Worm (Caenorhabditis elegans) whole organism, L4 larva: Measurements from ENCODE around the gene appg-2.

ENCODE experiments used
- F10B5.3 ChIP-seq: sonication (generic microtip); optimal IDR thresholded peaks from 2 replicates; lab custom pipeline; 2016; ENCODE audit warnings: mild to moderate bottlenecking, missing genetic modification characterization, missing compliant biosample characterization
- T20F7.1 ChIP-seq: fragments of 200-800 bp; sonication (Bioruptor generic); optimal IDR thresholded peaks from 2 replicates; lab custom pipeline; 2018; ENCODE audit warnings: mild to moderate bottlenecking, missing genetic modification characterization, missing compliant biosample characterization
- Y105C5A.15 ChIP-seq: fragments of 200-800 bp; sonication (Bioruptor generic); IDR thresholded peaks from 2 replicates; pipeline ENCODE4 v1.3.6; 2022; ENCODE audit warnings: missing genetic modification characterization, missing compliant biosample characterization
- Y5F2A.4 ChIP-seq: fragments of 200-800 bp; sonication (Bioruptor generic); optimal IDR thresholded peaks from 2 replicates; lab custom pipeline; 2018; ENCODE audit warnings: mild to moderate bottlenecking, missing genetic modification characterization, missing compliant biosample characterization
- ZK337.2 ChIP-seq: fragments of 200-800 bp; sonication (Bioruptor generic); IDR thresholded peaks from 2 replicates; pipeline ENCODE4 v1.3.6; 2022; ENCODE audit warnings: missing genetic modification reagents, missing genetic modification characterization, missing compliant biosample characterization
- aha-1 ChIP-seq: fragments of 150-350 bp; peaks from one replicate; lab custom pipeline; 2014; ENCODE audit warnings: missing biosample characterization, missing genetic modification characterization
- aly-2 ChIP-seq: sonication (generic microtip); optimal IDR thresholded peaks from 2 replicates; lab custom pipeline; 2018; ENCODE audit warnings: missing biosample characterization, missing genetic modification characterization
- ceh-32 ChIP-seq: sonication (generic microtip); optimal IDR thresholded peaks from 2 replicates; lab custom pipeline; 2016; ENCODE audit warnings: mild to moderate bottlenecking, missing genetic modification characterization, missing compliant biosample characterization; ENCODE audit not compliant: poor library complexity
- ceh-44 ChIP-seq: fragments of 200-800 bp; sonication (Bioruptor generic); IDR thresholded peaks from 2 replicates; pipeline ENCODE4 v1.3.6; 2022; ENCODE audit warnings: missing genetic modification reagents, missing genetic modification characterization, missing compliant biosample characterization
- cey-2 ChIP-seq: sonication (generic microtip); optimal IDR thresholded peaks from 3 replicates; lab custom pipeline; 2017; ENCODE audit warnings: missing genetic modification characterization, mild to moderate bottlenecking, missing compliant biosample characterization, antibody characterized with exemption, borderline replicate concordance; ENCODE audit not compliant: insufficient read depth
- ctbp-1 ChIP-seq: fragments of 200-800 bp; sonication (Bioruptor generic); IDR thresholded peaks from 2 replicates; pipeline ENCODE4 v1.3.6; 2022; ENCODE audit warnings: missing genetic modification reagents, missing genetic modification characterization, missing compliant biosample characterization
- daf-16 ChIP-seq, 3 experiments: sonication (generic microtip); optimal IDR thresholded peaks; 2 replicates each; lab custom pipeline; 2016 to 2017; ENCODE audit warnings: missing genetic modification characterization in 3 of 3, missing genetic modification reagents in 3 of 3, mild to moderate bottlenecking in 2 of 3, missing compliant biosample characterization in 2 of 3, missing biosample characterization in 1 of 3, moderate library complexity in 1 of 3
- dmd-9 ChIP-seq: fragments of 200-800 bp; sonication (Bioruptor generic); IDR thresholded peaks from 2 replicates; pipeline ENCODE4 v1.3.6; 2022; ENCODE audit warnings: missing genetic modification reagents, missing genetic modification characterization, missing compliant biosample characterization
- duxl-1 ChIP-seq: sonication (generic microtip); optimal IDR thresholded peaks from 2 replicates; lab custom pipeline; 2016; ENCODE audit warnings: mild to moderate bottlenecking, missing genetic modification characterization, moderate library complexity, missing compliant biosample characterization; ENCODE audit not compliant: poor library complexity
- dve-1 ChIP-seq: sonication (generic microtip); optimal IDR thresholded peaks from 2 replicates; lab custom pipeline; 2017; ENCODE audit warnings: antibody characterized with exemption, mild to moderate bottlenecking, missing genetic modification characterization, missing compliant biosample characterization; ENCODE audit not compliant: insufficient read depth
- egl-27 ChIP-seq: sonication (generic microtip); optimal IDR thresholded peaks from 3 replicates; lab custom pipeline; 2017; ENCODE audit warnings: missing biosample characterization, missing genetic modification reagents, missing genetic modification characterization
- egl-43 ChIP-seq: fragments of 200-800 bp; sonication (Bioruptor generic); IDR thresholded peaks from 2 replicates; pipeline ENCODE4 v1.3.6; 2022; ENCODE audit warnings: missing genetic modification reagents, missing genetic modification characterization, missing compliant biosample characterization
- fkh-10 ChIP-seq: fragments of 150-350 bp; optimal IDR thresholded peaks from 2 replicates; lab custom pipeline; 2014; ENCODE audit warnings: missing biosample characterization, missing genetic modification reagents, missing genetic modification characterization
- gei-8 ChIP-seq: fragments of 200-800 bp; sonication (Bioruptor generic); optimal IDR thresholded peaks from 2 replicates; lab custom pipeline; 2018; ENCODE audit warnings: mild to moderate bottlenecking, missing genetic modification characterization, missing compliant biosample characterization
- hlh-11 ChIP-seq: fragments of 200-800 bp; sonication (Bioruptor generic); optimal IDR thresholded peaks from 2 replicates; lab custom pipeline; 2018; ENCODE audit warnings: mild to moderate bottlenecking, missing genetic modification characterization, missing compliant biosample characterization
- lin-29 ChIP-seq: fragments of 200-800 bp; sonication (Bioruptor generic); IDR thresholded peaks from 2 replicates; pipeline ENCODE4 v1.3.6; 2022; ENCODE audit warnings: missing genetic modification reagents, missing genetic modification characterization, missing compliant biosample characterization
- madf-5 ChIP-seq, 2 experiments: fragments of 200-800 bp; sonication (Bioruptor generic); IDR thresholded peaks; 2 replicates each; pipeline ENCODE4 v1.3.6; 2022; ENCODE audit warnings: missing compliant biosample characterization in 2 of 2, missing genetic modification characterization in 2 of 2
- mxl-2 ChIP-seq: fragments of 200-800 bp; sonication (Bioruptor generic); conservative IDR thresholded peaks from 2 replicates; pipeline ENCODE4 v1.3.6; 2022; ENCODE audit warnings: missing genetic modification reagents, missing genetic modification characterization, missing compliant biosample characterization
- nhr-11 ChIP-seq: fragments of 150-350 bp; optimal IDR thresholded peaks from 2 replicates; lab custom pipeline; 2014; ENCODE audit warnings: missing biosample characterization, missing genetic modification characterization
- nhr-25 ChIP-seq: sonication (generic microtip); optimal IDR thresholded peaks from 2 replicates; lab custom pipeline; 2017; ENCODE audit warnings: missing genetic modification characterization, mild to moderate bottlenecking, missing compliant biosample characterization, antibody characterized with exemption, moderate library complexity, borderline replicate concordance; ENCODE audit not compliant: insufficient read depth
- pqm-1 ChIP-seq: sonication (generic microtip); optimal IDR thresholded peaks from 2 replicates; lab custom pipeline; 2017; ENCODE audit warnings: missing biosample characterization, missing genetic modification characterization
- saeg-2 ChIP-seq: fragments of 200-800 bp; sonication (Bioruptor generic); IDR thresholded peaks from 2 replicates; pipeline ENCODE4 v1.3.6; 2022; ENCODE audit warnings: missing genetic modification reagents, missing genetic modification characterization, missing compliant biosample characterization
- snpc-1.2 ChIP-seq: fragments of 200-800 bp; sonication (Bioruptor generic); IDR thresholded peaks from 2 replicates; pipeline ENCODE4 v1.3.6; 2022; ENCODE audit warnings: missing genetic modification reagents, missing genetic modification characterization, missing compliant biosample characterization
- snpc-4 ChIP-seq: fragments of 150-350 bp; optimal IDR thresholded peaks from 2 replicates; lab custom pipeline; 2014; ENCODE audit warnings: missing biosample characterization, missing genetic modification characterization
- spr-1 ChIP-seq: sonication (generic microtip); optimal IDR thresholded peaks from 2 replicates; lab custom pipeline; 2016; ENCODE audit warnings: mild to moderate bottlenecking, missing genetic modification characterization, missing compliant biosample characterization
- unc-62 ChIP-seq, 3 experiments: fragments of 150-350 bp in 1 of 3; sonication (generic microtip); optimal IDR thresholded peaks in 2 of 3; peaks in 1 of 3; 1 replicate in 1 of 3; 2 replicates in 2 of 3; lab custom pipeline; 2014 to 2017; ENCODE audit warnings: missing biosample characterization in 3 of 3, missing genetic modification characterization in 3 of 3, missing genetic modification reagents in 3 of 3, missing genotype in 1 of 3
- vab-7 ChIP-seq: fragments of 200-800 bp; sonication (Bioruptor generic); IDR thresholded peaks from 2 replicates; pipeline ENCODE4 v1.3.6; 2022; ENCODE audit warnings: missing genetic modification reagents, missing genetic modification characterization, missing compliant biosample characterization
- zfp-2 ChIP-seq: sonication (generic microtip); optimal IDR thresholded peaks from 2 replicates; lab custom pipeline; 2016; ENCODE audit warnings: mild to moderate bottlenecking, missing genetic modification characterization, missing compliant biosample characterization
- zip-11 ChIP-seq: fragments of 200-800 bp; sonication (Bioruptor generic); IDR thresholded peaks from 2 replicates; pipeline ENCODE4 v1.3.6; 2022; ENCODE audit warnings: missing genetic modification characterization, missing compliant biosample characterization

appg-2 gene

DNA sequence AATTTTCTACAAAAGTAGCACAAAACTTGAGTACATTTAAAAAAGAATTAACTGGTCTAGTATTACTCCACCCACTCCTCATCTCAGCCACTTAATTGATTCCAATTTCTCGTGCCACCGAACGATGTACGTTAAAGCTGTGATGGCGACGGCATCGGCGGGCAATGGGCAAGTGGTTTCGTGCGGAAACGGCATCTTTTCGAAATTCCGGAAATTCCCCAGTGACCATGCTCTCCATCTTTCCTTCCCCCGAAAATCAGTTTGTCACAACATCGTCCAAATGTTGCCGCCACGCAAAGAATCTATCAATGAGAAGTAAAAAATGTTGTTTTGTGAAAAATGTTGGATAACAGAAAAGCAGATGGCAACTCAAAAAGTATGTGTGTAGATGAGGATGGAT lies 32.0 kb downstream of the appg-2 start:
- TF ChIP-seq aha-1 (tag; lab: Kevin White, UChicago) (peak; percentile 94), saeg-2 (no peak)

- TF ChIP-seq snpc-4 (tag; lab: Kevin White, UChicago) (no peak), Y5F2A.4 (GFP tag; lab: Kevin White, UChicago) (no peak), vab-7 (GFP tag; lab: Robert Waterston, UW) (no peak), spr-1 (tag; lab: Kevin White, UChicago) (no peak), snpc-1.2 (no peak), nhr-25 (tag; lab: Kevin White, UChicago) (no peak), unc-62 (GFP tag; optimal IDR thresholded peaks at IDR 0.05 in 1 of 2; lab: Kevin White, UChicago) (peak in 1 of 2 experiments; percentile 35), unc-62 (tag; optimal IDR thresholded peaks at IDR 0.05; lab: Kevin White, UChicago) (no peak), T20F7.1 (GFP tag; lab: Kevin White, UChicago) (no peak), ZK337.2 (no peak), ceh-44 (GFP tag; lab: Robert Waterston, UW) (no peak), Y105C5A.15 (GFP tag; lab: Robert Waterston, UW) (no peak), ceh-32 (tag; lab: Kevin White, UChicago) (no peak), mxl-2 (no peak), madf-5 (GFP tag; IDR thresholded peaks at IDR 0.05; lab: Robert Waterston, UW) (no peak), ctbp-1 (GFP tag; lab: Robert Waterston, UW) (no peak), fkh-10 (GFP tag; lab: Kevin White, UChicago) (peak; percentile 76), lin-29 (GFP tag; lab: Robert Waterston, UW) (no peak)
These were observed 34.9 kb downstream of the appg-2 start, which contains the start of gene F46C5.4 for ce11 chrII:8835857-8836256. F46C5.4 (plus strand) TSS chrII:8836078.

DNA sequence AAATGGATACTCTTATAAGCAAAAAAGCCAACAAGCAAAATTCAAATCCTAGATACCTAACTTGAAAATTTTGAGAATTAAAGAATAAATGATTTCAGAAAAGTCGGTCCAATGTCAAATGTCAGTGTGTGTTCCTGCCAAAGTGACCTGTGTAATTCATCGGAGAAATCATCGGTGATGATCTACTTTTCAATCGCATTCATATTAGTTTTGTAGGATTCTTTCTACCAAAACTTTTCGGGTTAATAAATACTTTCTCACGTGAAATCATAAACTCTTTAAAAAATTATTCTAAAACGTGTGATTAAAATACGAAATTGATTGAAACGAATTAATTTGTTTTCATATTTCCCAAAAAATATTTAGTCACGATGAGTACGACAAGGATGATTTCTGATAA lies 38.1 kb downstream of the appg-2 start, which contains the start of gene F46C5.7:
F46C5.7 (plus strand) TSS at position 301 of the 400 bp plus-strand sequence.
- TF ChIP-seq zip-11 (GFP tag; lab: Robert Waterston, UW) (no peak), gei-8 (GFP tag; lab: Kevin White, UChicago) (no peak), T20F7.1 (GFP tag; lab: Kevin White, UChicago) (no peak), nhr-25 (tag; lab: Kevin White, UChicago) (no peak), mxl-2 (no peak)

DNA sequence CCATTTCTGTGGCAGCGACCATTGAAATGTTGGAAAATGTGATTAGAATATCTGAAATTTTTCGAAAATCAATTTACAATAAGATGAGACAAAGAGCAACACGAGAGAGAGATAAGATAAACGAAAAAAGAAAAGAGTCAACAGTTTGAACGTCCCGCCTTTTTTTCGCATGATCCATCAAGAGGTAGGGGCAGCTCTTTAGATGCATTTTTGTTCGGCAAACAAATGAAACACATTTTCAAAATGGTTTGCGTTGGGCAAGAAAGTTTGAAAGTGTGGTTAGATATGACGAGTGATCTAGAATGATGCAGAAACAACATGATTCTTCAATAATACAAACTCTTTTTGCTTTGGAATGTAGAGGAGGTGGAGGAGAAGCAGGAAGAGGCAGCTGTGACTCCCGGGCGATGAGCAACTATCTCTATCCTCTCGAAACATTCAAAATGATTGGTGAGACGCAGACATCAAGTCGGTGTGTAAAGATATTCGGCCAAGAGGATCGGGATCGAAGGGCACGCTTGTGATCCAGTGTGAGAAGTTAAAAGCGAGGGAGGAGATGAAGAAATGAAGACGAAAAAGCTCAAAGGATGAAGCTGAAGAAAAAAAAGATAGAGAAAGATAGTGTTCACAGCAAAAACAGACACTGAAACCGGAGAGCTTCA lies 43.7 kb downstream of the appg-2 start, which contains the start of gene F46C5.6:
F46C5.6 (minus strand) TSS at position 51 of the 662 bp plus-strand sequence.
- no peak for TF ChIP-seq nhr-25 (tag; lab: Kevin White, UChicago)
- TF ChIP-seq cey-2 (tag; lab: Kevin White, UChicago): no peak
- no peak for TF ChIP-seq dmd-9 (GFP tag; lab: Robert Waterston, UW)
- TF ChIP-seq aly-2 (tag; lab: Kevin White, UChicago): no peak
- TF ChIP-seq Y105C5A.15 (GFP tag; lab: Robert Waterston, UW): no peak
- TF ChIP-seq unc-62 (GFP tag; optimal IDR thresholded peaks at IDR 0.05 in 1 of 2; lab: Kevin White, UChicago): peak in 1 of 2 experiments; percentile 52
- TF ChIP-seq unc-62 (tag; optimal IDR thresholded peaks at IDR 0.05; lab: Kevin White, UChicago): no peak
- TF ChIP-seq pqm-1 (tag; lab: Kevin White, UChicago): no peak
- peak in 1 of 2 experiments; percentile 41 for TF ChIP-seq daf-16 (GFP tag; optimal IDR thresholded peaks at IDR 0.05; lab: Kevin White, UChicago)
- TF ChIP-seq daf-16 (tag; optimal IDR thresholded peaks at IDR 0.05; lab: Kevin White, UChicago): no peak
- peak; percentile 52 for TF ChIP-seq hlh-11
- TF ChIP-seq egl-43 (GFP tag; lab: Robert Waterston, UW): no peak
- no peak for TF ChIP-seq duxl-1 (tag; lab: Kevin White, UChicago)
- no peak for TF ChIP-seq dve-1
- no peak for TF ChIP-seq F10B5.3 (tag; lab: Kevin White, UChicago)
- TF ChIP-seq nhr-11 (tag; lab: Kevin White, UChicago): peak; percentile 37
- no peak for TF ChIP-seq zfp-2 (tag; lab: Kevin White, UChicago)
- no peak for TF ChIP-seq egl-27 (tag; lab: Kevin White, UChicago)
